Worm (Caenorhabditis elegans) whole organism, L3 larva: ENCODE data around the gene ugt-62.

Source experiments
- R02D3.7 ChIP-seq: fragments of 150-350 bp; optimal IDR thresholded peaks from 2 replicates; lab custom pipeline; 2014; ENCODE audit warnings: missing biosample characterization, missing genetic modification characterization
- ZK546.5 ChIP-seq: sonication (generic microtip); optimal IDR thresholded peaks from 2 replicates; lab custom pipeline; 2017; ENCODE audit warnings: missing biosample characterization, missing genetic modification characterization
- aly-2 ChIP-seq: fragments of 150-350 bp; optimal IDR thresholded peaks from 2 replicates; lab custom pipeline; 2014; ENCODE audit warnings: missing biosample characterization, missing genetic modification characterization
- ama-1 ChIP-seq: fragments of 150-350 bp; optimal IDR thresholded peaks from 2 replicates; lab custom pipeline; 2018
- ceh-16 ChIP-seq: sonication (generic microtip); optimal IDR thresholded peaks from 2 replicates; lab custom pipeline; 2017; ENCODE audit warnings: missing biosample characterization, missing genetic modification characterization
- ceh-28 ChIP-seq: fragments of 150-350 bp; optimal IDR thresholded peaks from 2 replicates; lab custom pipeline; 2014; ENCODE audit warnings: missing biosample characterization, missing genetic modification reagents, missing genetic modification characterization
- ceh-82 ChIP-seq: fragments of 150-350 bp; optimal IDR thresholded peaks from 2 replicates; lab custom pipeline; 2014; ENCODE audit warnings: missing biosample characterization, missing genetic modification characterization
- egl-27 ChIP-seq: sonication (generic microtip); optimal IDR thresholded peaks from 4 replicates; lab custom pipeline; 2017; ENCODE audit warnings: missing biosample characterization, missing genetic modification reagents, missing genetic modification characterization
- egl-5 ChIP-seq: fragments of 150-350 bp; optimal IDR thresholded peaks from 2 replicates; lab custom pipeline; 2017; ENCODE audit warnings: missing biosample characterization, missing genetic modification reagents, missing genetic modification characterization, inconsistent platforms
- elt-1 ChIP-seq: fragments of 150-350 bp; optimal IDR thresholded peaks from 2 replicates; lab custom pipeline; 2014; ENCODE audit warnings: missing biosample characterization, missing genetic modification characterization
- elt-2 ChIP-seq: sonication (generic microtip); optimal IDR thresholded peaks from 2 replicates; lab custom pipeline; 2016; ENCODE audit warnings: missing genetic modification reagents, mild to moderate bottlenecking, missing genetic modification characterization, missing compliant biosample characterization
- elt-3 ChIP-seq, 3 experiments: fragments of 150-350 bp in 1 of 3; sonication (generic microtip) in 2 of 3; optimal IDR thresholded peaks; 2 replicates in 2 of 3; 4 replicates in 1 of 3; lab custom pipeline; 2014 to 2017; ENCODE audit warnings: missing biosample characterization in 3 of 3, missing genetic modification characterization in 3 of 3
- eor-1 ChIP-seq, 2 experiments: fragments of 150-350 bp; optimal IDR thresholded peaks; 2 replicates each; lab custom pipeline; 2014 to 2018; ENCODE audit warnings: missing biosample characterization in 2 of 2, missing genetic modification characterization in 2 of 2
- fkh-10 ChIP-seq: sonication (generic microtip); optimal IDR thresholded peaks from 2 replicates; lab custom pipeline; 2017; ENCODE audit warnings: missing biosample characterization, missing genetic modification reagents, missing genetic modification characterization
- fkh-2 ChIP-seq: fragments of 150-350 bp; optimal IDR thresholded peaks from 2 replicates; lab custom pipeline; 2014; ENCODE audit warnings: missing biosample characterization, missing genetic modification reagents, missing genetic modification characterization
- jun-1 ChIP-seq: fragments of 150-350 bp; optimal IDR thresholded peaks from 2 replicates; lab custom pipeline; 2014; ENCODE audit warnings: missing biosample characterization, missing genetic modification reagents, missing genetic modification characterization
- lin-15B ChIP-seq: fragments of 150-350 bp; optimal IDR thresholded peaks from 2 replicates; lab custom pipeline; 2014; ENCODE audit warnings: missing biosample characterization, missing genetic modification characterization
- lsy-12 ChIP-seq: sonication (generic microtip); optimal IDR thresholded peaks from 2 replicates; lab custom pipeline; 2016; ENCODE audit warnings: mild to moderate bottlenecking, missing genetic modification characterization, missing compliant biosample characterization
- mdl-1 ChIP-seq: fragments of 150-350 bp; optimal IDR thresholded peaks from 2 replicates; lab custom pipeline; 2014; ENCODE audit warnings: missing biosample characterization, missing genetic modification characterization
- nfya-1 ChIP-seq: sonication (generic microtip); optimal IDR thresholded peaks from 2 replicates; lab custom pipeline; 2017; ENCODE audit warnings: missing genetic modification characterization, mild to moderate bottlenecking, missing compliant biosample characterization, antibody characterized with exemption, moderate library complexity; ENCODE audit not compliant: insufficient read depth
- nhr-12 ChIP-seq: fragments of 150-350 bp; optimal IDR thresholded peaks from 2 replicates; lab custom pipeline; 2014; ENCODE audit warnings: missing biosample characterization, missing genetic modification characterization
- nhr-23 ChIP-seq: fragments of 150-350 bp; optimal IDR thresholded peaks from 2 replicates; lab custom pipeline; 2014; ENCODE audit warnings: missing biosample characterization, missing genetic modification reagents, missing genetic modification characterization
- nhr-25 ChIP-seq: sonication (generic microtip); optimal IDR thresholded peaks from 2 replicates; lab custom pipeline; 2017; ENCODE audit warnings: missing biosample characterization, missing genetic modification characterization
- nhr-43 ChIP-seq: sonication (generic microtip); optimal IDR thresholded peaks from 2 replicates; lab custom pipeline; 2016; ENCODE audit warnings: mild to moderate bottlenecking, missing genetic modification characterization, missing compliant biosample characterization; ENCODE audit not compliant: poor library complexity, severe bottlenecking
- nhr-67 ChIP-seq: fragments of 150-350 bp; optimal IDR thresholded peaks from 2 replicates; lab custom pipeline; 2014; ENCODE audit warnings: missing biosample characterization, missing genetic modification characterization
- nhr-76 ChIP-seq: fragments of 150-350 bp; sonication (generic microtip); optimal IDR thresholded peaks from 5 replicates; lab custom pipeline; 2014; ENCODE audit warnings: missing biosample characterization, missing genetic modification characterization
- pha-4 ChIP-seq: fragments of 150-350 bp; optimal IDR thresholded peaks from 2 replicates; lab custom pipeline; 2014; ENCODE audit warnings: missing biosample characterization, missing genetic modification reagents, missing genetic modification characterization
- sea-2 ChIP-seq: fragments of 150-350 bp; sonication (generic microtip); optimal IDR thresholded peaks from 4 replicates; lab custom pipeline; 2014; ENCODE audit warnings: missing biosample characterization, missing genetic modification reagents, missing genetic modification characterization
- snpc-4 ChIP-seq: fragments of 150-350 bp; optimal IDR thresholded peaks from 2 replicates; lab custom pipeline; 2014; ENCODE audit warnings: missing biosample characterization, missing genetic modification characterization
- unc-39 ChIP-seq: sonication (generic microtip); optimal IDR thresholded peaks from 4 replicates; lab custom pipeline; 2017; ENCODE audit warnings: missing biosample characterization, missing genetic modification characterization
- zag-1 ChIP-seq: fragments of 150-350 bp; optimal IDR thresholded peaks from 2 replicates; lab custom pipeline; 2014; ENCODE audit warnings: missing biosample characterization, missing genetic modification characterization
- ztf-4 ChIP-seq: fragments of 150-350 bp; optimal IDR thresholded peaks from 2 replicates; lab custom pipeline; 2014; ENCODE audit warnings: missing biosample characterization, missing genetic modification characterization

ugt-62 gene

ce11 chrIII:4551963-4552362 lies 11.5 kb upstream of the ugt-62 start (continued):
- TF ChIP-seq elt-1 (tag; lab: Kevin White, UChicago): no peak
- TF ChIP-seq sea-2 (GFP tag; lab: Kevin White, UChicago): no peak
- TF ChIP-seq unc-39 (tag; lab: Kevin White, UChicago): no peak
- peak; percentile 19 for TF ChIP-seq fkh-2
- peak; percentile 16 for TF ChIP-seq mdl-1 (tag; lab: Kevin White, UChicago)
- TF ChIP-seq jun-1 (tag; lab: Kevin White, UChicago): peak; percentile 44
- TF ChIP-seq ceh-82 (tag; lab: Kevin White, UChicago): no peak
- no peak for TF ChIP-seq fkh-10 (GFP tag; lab: Kevin White, UChicago)
- peak; percentile 48 for TF ChIP-seq lsy-12 (tag; lab: Kevin White, UChicago)
- TF ChIP-seq ceh-16 (tag; lab: Kevin White, UChicago): no peak
- TF ChIP-seq ztf-4: no peak
- peak; percentile 50 for TF ChIP-seq ceh-28 (tag; lab: Kevin White, UChicago)
- TF ChIP-seq ama-1 (lab: Kevin White, UChicago): peak; percentile 19

ce11 chrIII:4548739-4549138 lies 8.3 kb upstream of the ugt-62 start, which contains the start of gene M88.4:
Gene M88.4 (plus strand): TSS chrIII:4549039.
- TF ChIP-seq nfya-1 (tag; lab: Kevin White, UChicago): no peak
- no peak for TF ChIP-seq elt-3 (tag; optimal IDR thresholded peaks at IDR 0.05; lab: Kevin White, UChicago)
- TF ChIP-seq zag-1 (tag; lab: Kevin White, UChicago): no peak
- no peak for TF ChIP-seq eor-1 (tag; optimal IDR thresholded peaks at IDR 0.05; lab: Kevin White, UChicago)
- no peak for TF ChIP-seq elt-1 (tag; lab: Kevin White, UChicago)
- TF ChIP-seq ama-1 (lab: Kevin White, UChicago): no peak
- TF ChIP-seq nhr-43: no peak
- no peak for TF ChIP-seq ZK546.5
- TF ChIP-seq R02D3.7 (tag; lab: Kevin White, UChicago): no peak
- TF ChIP-seq pha-4 (tag; lab: Kevin White, UChicago): no peak

- TF ChIP-seq elt-2 (tag; lab: Kevin White, UChicago) (no peak), nhr-67 (no peak), aly-2 (tag; lab: Kevin White, UChicago) (no peak), nhr-12 (no peak), egl-5 (no peak), elt-3 (tag; optimal IDR thresholded peaks at IDR 0.05; lab: Kevin White, UChicago) (no peak), zag-1 (tag; lab: Kevin White, UChicago) (no peak), unc-39 (tag; lab: Kevin White, UChicago) (no peak)
These were observed 4.5 kb upstream of the ugt-62 start, which contains the start of gene M88.3 for ce11 chrIII:4544959-4545358. Gene M88.3 (minus strand): TSS chrIII:4545059.

ce11 chrIII:4542362-4542931 lies 2.0 kb upstream of the ugt-62 start, which contains the start of the genes mrps-34 and cisd-3.1:
Gene mrps-34 (minus strand): TSS chrIII:4542452.
Gene cisd-3.1 (plus strand): TSS chrIII:4542881.
- TF ChIP-seq nhr-23 (tag; lab: Kevin White, UChicago) (no peak), pha-4 (tag; lab: Kevin White, UChicago) (peak; percentile 42), nhr-25 (tag; lab: Kevin White, UChicago) (no peak), sea-2 (GFP tag; lab: Kevin White, UChicago) (no peak), nfya-1 (tag; lab: Kevin White, UChicago) (peak; percentile 46), nhr-12 (no peak), snpc-4 (tag; lab: Kevin White, UChicago) (peak; percentile 1), fkh-10 (GFP tag; lab: Kevin White, UChicago) (no peak), fkh-2 (no peak)

ce11 chrIII:4530968-4531367 lies 9.5 kb downstream of the ugt-62 start:
- TF ChIP-seq egl-27 (tag; lab: Kevin White, UChicago) (no peak), fkh-2 (no peak), snpc-4 (tag; lab: Kevin White, UChicago) (no peak), nhr-76 (tag; lab: Kevin White, UChicago) (no peak), ama-1 (lab: Kevin White, UChicago) (no peak), R02D3.7 (tag; lab: Kevin White, UChicago) (no peak), nhr-23 (tag; lab: Kevin White, UChicago) (no peak), pha-4 (tag; lab: Kevin White, UChicago) (no peak), aly-2 (tag; lab: Kevin White, UChicago) (no peak), jun-1 (tag; lab: Kevin White, UChicago) (no peak), ztf-4 (no peak), lin-15B (no peak)
